Fruit fly (Drosophila melanogaster) whole organism, wandering third instar larva: Measurements from ENCODE around the gene CG4218.
A peak's percentile ranks its signal among the peaks of the same experiment; 100 is the strongest.

Source experiments
- Abd-B ChIP-seq: fragments of >200 bp; optimal IDR thresholded peaks from 2 replicates; lab custom pipeline; 2017; ENCODE audit warnings: missing biosample characterization, missing genetic modification characterization
- CG32264 ChIP-seq: fragments of 200-800 bp; sonication (Bioruptor generic); optimal IDR thresholded peaks from 2 replicates; lab custom pipeline; 2016; ENCODE audit warnings: missing biosample characterization, missing genetic modification characterization
- CG9705 ChIP-seq: fragments of 200-800 bp; sonication (Bioruptor generic); optimal IDR thresholded peaks from 2 replicates; lab custom pipeline; 2018; ENCODE audit warnings: missing biosample characterization, mild to moderate bottlenecking, missing genetic modification characterization
- Dfd ChIP-seq: fragments of >200 bp; optimal IDR thresholded peaks from 2 replicates; lab custom pipeline; 2017; ENCODE audit warnings: missing biosample characterization, missing genetic modification characterization
- Dif ChIP-seq: fragments of 200-275, 200-300 bp; sonication (Bioruptor generic); optimal IDR thresholded peaks from 2 replicates; lab custom pipeline; 2018; ENCODE audit warnings: missing biosample characterization, missing genetic modification characterization; ENCODE audit not compliant: partially characterized antibody
- GATAd ChIP-seq: sonication (Bioruptor generic); optimal IDR thresholded peaks from 2 replicates; lab custom pipeline; 2016; ENCODE audit warnings: missing biosample characterization, missing genetic modification characterization
- HLH106 ChIP-seq: fragments of 200-800 bp; optimal IDR thresholded peaks from 3 replicates; lab custom pipeline; 2019; ENCODE audit warnings: missing biosample characterization, mild to moderate bottlenecking, missing genetic modification characterization, moderate library complexity
- Hnf4 ChIP-seq: fragments of 200-800 bp; sonication (Bioruptor generic); optimal IDR thresholded peaks from 2 replicates; lab custom pipeline; 2016; ENCODE audit warnings: missing biosample characterization, mild to moderate bottlenecking, missing genetic modification characterization
- Hr78 ChIP-seq: fragments of >200 bp; optimal IDR thresholded peaks from 2 replicates; lab custom pipeline; 2017; ENCODE audit warnings: missing biosample characterization, missing genetic modification characterization
- Hr83 ChIP-seq: fragments of 200-300 bp; sonication (Bioruptor generic); optimal IDR thresholded peaks from 2 replicates; lab custom pipeline; 2016; ENCODE audit warnings: missing biosample characterization, mild to moderate bottlenecking, missing genetic modification characterization, moderate library complexity; ENCODE audit not compliant: poor library complexity, severe bottlenecking
- Jra ChIP-seq: sonication (Bioruptor generic); optimal IDR thresholded peaks from 2 replicates; lab custom pipeline; 2016; ENCODE audit warnings: missing biosample characterization, missing genetic modification characterization
- Mio ChIP-seq: sonication (Bioruptor generic); optimal IDR thresholded peaks from 2 replicates; lab custom pipeline; 2016; ENCODE audit warnings: missing biosample characterization, missing genetic modification characterization
- Myc ChIP-seq: fragments of >200 bp; optimal IDR thresholded peaks from 2 replicates; lab custom pipeline; 2017
- N ChIP-seq: fragments of >200 bp; optimal IDR thresholded peaks from 2 replicates; lab custom pipeline; 2018; ENCODE audit warnings: missing biosample characterization, missing external identifiers, missing genetic modification characterization
- OdsH ChIP-seq: fragments of 200-800 bp; sonication (Bioruptor generic); optimal IDR thresholded peaks from 2 replicates; lab custom pipeline; 2016; ENCODE audit warnings: missing biosample characterization, mild to moderate bottlenecking, missing genetic modification characterization
- Rel ChIP-seq, 2 experiments: fragments of 200-800 bp; sonication (Bioruptor generic) in 1 of 2; optimal IDR thresholded peaks; 2 replicates in 1 of 2; 3 replicates in 1 of 2; lab custom pipeline; 2016 to 2019; ENCODE audit warnings: mild to moderate bottlenecking in 2 of 2, missing biosample characterization in 2 of 2, missing genetic modification characterization in 2 of 2, moderate library complexity in 1 of 2
- Sp1 ChIP-seq: fragments of 200-800 bp; sonication (Bioruptor generic); optimal IDR thresholded peaks from 3 replicates; lab custom pipeline; 2019; ENCODE audit warnings: missing biosample characterization, mild to moderate bottlenecking, missing genetic modification characterization, moderate library complexity
- Vsx2 ChIP-seq: fragments of 200-300, 225-300 bp; sonication (Bioruptor generic); optimal IDR thresholded peaks from 2 replicates; lab custom pipeline; 2018; ENCODE audit warnings: missing biosample characterization, missing genetic modification characterization; ENCODE audit not compliant: partially characterized antibody
- br ChIP-seq: fragments of 200-800 bp; sonication (Bioruptor generic); optimal IDR thresholded peaks from 2 replicates; lab custom pipeline; 2016; ENCODE audit warnings: missing biosample characterization, missing genetic modification characterization
- brk ChIP-seq: fragments of 200-800 bp; sonication (Bioruptor generic); optimal IDR thresholded peaks from 2 replicates; lab custom pipeline; 2016; ENCODE audit warnings: missing biosample characterization, mild to moderate bottlenecking, missing genetic modification characterization
- dl ChIP-seq, 2 experiments: fragments of 175-275, 200-275 bp in 1 of 2; fragments of 200-275 bp in 1 of 2; sonication (Bioruptor generic); optimal IDR thresholded peaks; lab custom pipeline; 2018; ENCODE audit warnings: mild to moderate bottlenecking in 2 of 2, missing biosample characterization in 2 of 2, missing genetic modification characterization in 2 of 2, moderate library complexity in 2 of 2; ENCODE audit not compliant: partially characterized antibody in 2 of 2, insufficient read depth in 1 of 2
- dmrt93B ChIP-seq: fragments of 200-800 bp; sonication (Bioruptor generic); optimal IDR thresholded peaks from 2 replicates; lab custom pipeline; 2018; ENCODE audit warnings: missing biosample characterization, mild to moderate bottlenecking, missing genetic modification characterization
- dsf ChIP-seq: sonication (Bioruptor generic); optimal IDR thresholded peaks from 2 replicates; lab custom pipeline; 2016; ENCODE audit warnings: missing biosample characterization, missing genetic modification characterization, borderline replicate concordance
- ey ChIP-seq: fragments of 200-800 bp; sonication (Bioruptor generic); optimal IDR thresholded peaks from 2 replicates; lab custom pipeline; 2016; ENCODE audit warnings: missing biosample characterization, missing genetic modification characterization
- foxo ChIP-seq, 2 experiments: fragments of 200-800 bp; sonication (Bioruptor generic); optimal IDR thresholded peaks; 2 replicates in 1 of 2; 3 replicates in 1 of 2; lab custom pipeline; 2016 to 2017; ENCODE audit warnings: missing biosample characterization in 2 of 2, missing genetic modification characterization in 2 of 2
- fru ChIP-seq: fragments of 200-800 bp; sonication (Bioruptor generic); optimal IDR thresholded peaks from 3 replicates; lab custom pipeline; 2016; ENCODE audit warnings: missing biosample characterization, mild to moderate bottlenecking, missing genetic modification characterization
- h ChIP-seq: fragments of 200-800 bp; sonication (Bioruptor generic); optimal IDR thresholded peaks from 3 replicates; lab custom pipeline; 2016; ENCODE audit warnings: missing biosample characterization, mild to moderate bottlenecking, missing genetic modification characterization
- jim ChIP-seq: fragments of 175-275, 200-325 bp; sonication (Bioruptor generic); optimal IDR thresholded peaks from 2 replicates; lab custom pipeline; 2016; ENCODE audit warnings: missing biosample characterization, mild to moderate bottlenecking, missing genetic modification characterization
- lola ChIP-seq: fragments of >200 bp; optimal IDR thresholded peaks from 2 replicates; lab custom pipeline; 2017; ENCODE audit warnings: missing biosample characterization, missing genetic modification characterization
- pan ChIP-seq: fragments of >200 bp; optimal IDR thresholded peaks from 2 replicates; lab custom pipeline; 2017
- psq ChIP-seq: fragments of 200-800 bp; sonication (Bioruptor generic); optimal IDR thresholded peaks from 3 replicates; lab custom pipeline; 2017; ENCODE audit warnings: missing biosample characterization, mild to moderate bottlenecking, missing genetic modification characterization, moderate library complexity
- rgr ChIP-seq: fragments of 200-800 bp; sonication (Bioruptor generic); optimal IDR thresholded peaks from 3 replicates; lab custom pipeline; 2016; ENCODE audit warnings: missing biosample characterization, mild to moderate bottlenecking, missing genetic modification characterization
- sage ChIP-seq: fragments of 200-800 bp; sonication (Bioruptor generic); optimal IDR thresholded peaks from 2 replicates; lab custom pipeline; 2016; ENCODE audit warnings: missing biosample characterization, mild to moderate bottlenecking, missing genetic modification characterization
- sv ChIP-seq: fragments of 200-800 bp; sonication (Bioruptor generic); optimal IDR thresholded peaks from 3 replicates; lab custom pipeline; 2016; ENCODE audit warnings: missing biosample characterization, missing genetic modification characterization
- tai ChIP-seq: sonication (Bioruptor generic); optimal IDR thresholded peaks from 2 replicates; lab custom pipeline; 2016; ENCODE audit warnings: missing biosample characterization, missing genetic modification characterization
- usp ChIP-seq: fragments of >200 bp; optimal IDR thresholded peaks from 2 replicates; lab custom pipeline; 2017; ENCODE audit warnings: missing biosample characterization, missing genetic modification characterization
- woc ChIP-seq: sonication (Bioruptor generic); optimal IDR thresholded peaks from 2 replicates; lab custom pipeline; 2016; ENCODE audit warnings: missing biosample characterization, mild to moderate bottlenecking, missing genetic modification characterization

CG4218 gene

dm6 chr2L:14550653-14551352, 1.9 kb upstream of the CG4218 start:
- TF ChIP-seq CG9705 (GFP tag; lab: Kevin White, UChicago) (no peak), Dfd (GFP tag; lab: Kevin White, UChicago) (no peak), GATAd (no peak), psq (GFP tag; lab: Kevin White, UChicago) (no peak), jim (GFP tag; lab: Kevin White, UChicago) (no peak), tai (GFP tag; lab: Kevin White, UChicago) (no peak)

- TF ChIP-seq dl (GFP tag; optimal IDR thresholded peaks at IDR 0.05; lab: Kevin White, UChicago; ENCODE audit: insufficient read depth in 1 of 2, partially characterized antibody in 2 of 2) = no peak
- TF ChIP-seq Rel (GFP tag; optimal IDR thresholded peaks at IDR 0.05; lab: Kevin White, UChicago) = no peak
- no peak for TF ChIP-seq Rel (tag; optimal IDR thresholded peaks at IDR 0.05; lab: Kevin White, UChicago)
- no peak for TF ChIP-seq Vsx2
- peak; percentile 75 for TF ChIP-seq h
- peak; percentile 47 for TF ChIP-seq woc (GFP tag; lab: Kevin White, UChicago)
- TF ChIP-seq Hr78 (GFP tag; lab: Kevin White, UChicago) = no peak
- TF ChIP-seq N (GFP tag; lab: Kevin White, UChicago) = no peak
- peak; percentile 70 for TF ChIP-seq OdsH (GFP tag; lab: Kevin White, UChicago)
- TF ChIP-seq sv (GFP tag; lab: Kevin White, UChicago) = peak; percentile 45
- no peak for TF ChIP-seq dmrt93B (GFP tag; lab: Kevin White, UChicago)
- TF ChIP-seq foxo (GFP tag; optimal IDR thresholded peaks at IDR 0.05; lab: Kevin White, UChicago) = peak in 1 of 2 experiments; percentile 66
- no peak for TF ChIP-seq Myc (lab: Kevin White, UChicago)
- no peak for TF ChIP-seq jim (GFP tag; lab: Kevin White, UChicago)
- peak; percentile 66 for TF ChIP-seq HLH106
- peak; percentile 68 for TF ChIP-seq fru (GFP tag; lab: Kevin White, UChicago)
- TF ChIP-seq CG9705 (GFP tag; lab: Kevin White, UChicago) = peak; percentile 15
- TF ChIP-seq CG32264 = no peak
- TF ChIP-seq Dfd (GFP tag; lab: Kevin White, UChicago) = no peak
- TF ChIP-seq pan (lab: Kevin White, UChicago) = no peak
- peak; percentile 10 for TF ChIP-seq Jra (GFP tag; lab: Kevin White, UChicago)
- TF ChIP-seq Hr83 (GFP tag; lab: Kevin White, UChicago) = no peak
- peak; percentile 51 for TF ChIP-seq br
- TF ChIP-seq dsf (GFP tag; lab: Kevin White, UChicago) = no peak
- no peak for TF ChIP-seq Abd-B (GFP tag; lab: Kevin White, UChicago)
- no peak for TF ChIP-seq Mio (GFP tag; lab: Kevin White, UChicago)
- TF ChIP-seq tai (GFP tag; lab: Kevin White, UChicago) = peak; percentile 24
- TF ChIP-seq lola (GFP tag; lab: Kevin White, UChicago) = no peak
- peak; percentile 27 for TF ChIP-seq brk (GFP tag; lab: Kevin White, UChicago)
- TF ChIP-seq GATAd = no peak
- TF ChIP-seq rgr (GFP tag; lab: Kevin White, UChicago) = peak; percentile 56
- TF ChIP-seq psq (GFP tag; lab: Kevin White, UChicago) = peak; percentile 55
- peak; percentile 67 for TF ChIP-seq ey
- TF ChIP-seq sage = no peak
- TF ChIP-seq usp (GFP tag; lab: Kevin White, UChicago) = no peak
- peak; percentile 64 for TF ChIP-seq Hnf4
- TF ChIP-seq Sp1 (GFP tag; lab: Kevin White, UChicago) = peak; percentile 59
- TF ChIP-seq Dif (GFP tag; lab: Kevin White, UChicago) = no peak
These were observed 2.1 kb downstream of the CG4218 start for dm6 chr2L:14546629-14547366.
